Worm (Caenorhabditis elegans): Measurements from ENCODE around the gene srx-13.

ce11 chrIV:1163126-1163525, 44.7 kb upstream of the srx-13 start, which contains the start of gene C50A2.7:
- no peak for TF ChIP-seq nhr-12 (tag; optimal IDR thresholded peaks at IDR 0.05)
- no peak for TF ChIP-seq snpc-4 (tag; optimal IDR thresholded peaks at IDR 0.05)
